Fruit fly (Drosophila melanogaster) whole organism, embryonic: ENCODE data around the gene Usp16-45.

Experiments used
- ATbp ChIP-seq: fragments of 200-800 bp; sonication (Bioruptor generic); optimal IDR thresholded peaks from 2 replicates; lab custom pipeline; 2017; ENCODE audit warnings: missing biosample characterization, mild to moderate bottlenecking, missing genetic modification characterization, missing genetic modification reagents
- Atf6 ChIP-seq: fragments of 200-800 bp; sonication (Bioruptor generic); IDR thresholded peaks from 2 replicates; pipeline ENCODE4 v1.3.6; 2022; ENCODE audit warnings: missing biosample characterization, missing genetic modification characterization
- CG10147 ChIP-seq: fragments of 200-800 bp; sonication (Bioruptor generic); optimal IDR thresholded peaks from 2 replicates; lab custom pipeline; 2019; ENCODE audit warnings: missing biosample characterization, mild to moderate bottlenecking, missing genetic modification characterization, moderate library complexity
- CG10366 ChIP-seq: fragments of 200-800 bp; sonication (Bioruptor generic); IDR thresholded peaks from 2 replicates; pipeline ENCODE4 v1.3.6; 2022; ENCODE audit warnings: missing biosample characterization, missing genetic modification characterization
- CG10565 ChIP-seq: fragments of 200-800 bp; sonication (Bioruptor generic); optimal IDR thresholded peaks from 3 replicates; lab custom pipeline; 2016; ENCODE audit warnings: missing biosample characterization, mild to moderate bottlenecking, missing genetic modification characterization
- CG10654 ChIP-seq: fragments of 200-800 bp; sonication (Bioruptor generic); optimal IDR thresholded peaks from 2 replicates; lab custom pipeline; 2016; ENCODE audit warnings: missing biosample characterization, missing genetic modification characterization
- CG12659 ChIP-seq: fragments of 200-800 bp; sonication (Bioruptor generic); optimal IDR thresholded peaks from 3 replicates; lab custom pipeline; 2017; ENCODE audit warnings: mild to moderate bottlenecking, missing biosample characterization, missing genetic modification reagents, missing genetic modification characterization
- CG15696 ChIP-seq: fragments of 200-800 bp; sonication (Bioruptor generic); optimal IDR thresholded peaks from 2 replicates; lab custom pipeline; 2019; ENCODE audit warnings: missing biosample characterization, mild to moderate bottlenecking, missing genetic modification characterization, moderate library complexity
- CG17186 ChIP-seq: fragments of 200-800 bp; sonication (Bioruptor generic); optimal IDR thresholded peaks from 3 replicates; lab custom pipeline; 2017; ENCODE audit warnings: missing biosample characterization, missing genetic modification reagents, missing genetic modification characterization
- CG17829 ChIP-seq: fragments of 200-800 bp; optimal IDR thresholded peaks from 2 replicates; lab custom pipeline; 2019; ENCODE audit warnings: missing biosample characterization, mild to moderate bottlenecking, missing genetic modification characterization, moderate library complexity
- CG31224 ChIP-seq: fragments of 200-800 bp; sonication (Bioruptor generic); IDR thresholded peaks from 2 replicates; pipeline ENCODE4 v1.3.6; 2022; ENCODE audit warnings: missing biosample characterization, missing genetic modification characterization
- CG31441 ChIP-seq: fragments of 200-800 bp; sonication (Bioruptor generic); IDR thresholded peaks from 2 replicates; pipeline ENCODE4 v1.3.6; 2022; ENCODE audit warnings: missing biosample characterization, missing genetic modification characterization
- CG3163 ChIP-seq: fragments of 200-800 bp; sonication (Bioruptor generic); optimal IDR thresholded peaks from 3 replicates; lab custom pipeline; 2016; ENCODE audit warnings: missing biosample characterization, missing genetic modification characterization
- CG3281 ChIP-seq: fragments of 200-800 bp; sonication (Bioruptor generic); optimal IDR thresholded peaks from 3 replicates; lab custom pipeline; 2017; ENCODE audit warnings: missing biosample characterization, mild to moderate bottlenecking, missing genetic modification characterization
- CG33213 ChIP-seq: fragments of 200-800 bp; sonication (Bioruptor generic); optimal IDR thresholded peaks from 3 replicates; lab custom pipeline; 2016; ENCODE audit warnings: missing biosample characterization, missing genetic modification characterization
- CG3407 ChIP-seq: fragments of 200-800 bp; sonication (Bioruptor generic); optimal IDR thresholded peaks from 2 replicates; lab custom pipeline; 2018; ENCODE audit warnings: missing biosample characterization, mild to moderate bottlenecking, missing genetic modification characterization
- Deaf1 ChIP-seq: fragments of 200-800 bp; optimal IDR thresholded peaks from 3 replicates; lab custom pipeline; 2019; ENCODE audit warnings: missing biosample characterization, mild to moderate bottlenecking, missing genetic modification characterization, moderate library complexity
- Dfd ChIP-seq, 2 experiments: fragments of >200 bp; optimal IDR thresholded peaks; 2 replicates each; lab custom pipeline; 2017; ENCODE audit warnings: missing biosample characterization in 2 of 2, missing genetic modification characterization in 2 of 2
- Dip2 ChIP-seq: fragments of 200-800 bp; sonication (Bioruptor generic); IDR thresholded peaks from 2 replicates; pipeline ENCODE4 v1.3.6; 2022; ENCODE audit warnings: missing biosample characterization, missing genetic modification characterization
- Fer2 ChIP-seq: fragments of 200-800 bp; sonication (Bioruptor generic); optimal IDR thresholded peaks from 2 replicates; lab custom pipeline; 2018; ENCODE audit warnings: missing biosample characterization, mild to moderate bottlenecking, missing genetic modification characterization, moderate library complexity
- HLHmδ ChIP-seq: fragments of 200-800 bp; sonication (Bioruptor generic); optimal IDR thresholded peaks from 2 replicates; lab custom pipeline; 2018; ENCODE audit warnings: missing biosample characterization, mild to moderate bottlenecking, missing genetic modification characterization, moderate library complexity
- Hmr ChIP-seq: fragments of 200-800 bp; sonication (Bioruptor generic); optimal IDR thresholded peaks from 3 replicates; lab custom pipeline; 2017; ENCODE audit warnings: mild to moderate bottlenecking, missing biosample characterization, missing genetic modification reagents, missing genetic modification characterization
- Lpt ChIP-seq: fragments of >200 bp; optimal IDR thresholded peaks from 2 replicates; lab custom pipeline; 2018; ENCODE audit warnings: missing biosample characterization, missing genetic modification characterization
- Mad ChIP-seq: fragments of 200-800 bp; sonication (Bioruptor generic); optimal IDR thresholded peaks from 2 replicates; lab custom pipeline; 2016; ENCODE audit warnings: missing biosample characterization, missing genetic modification characterization
- Trl ChIP-seq, 3 experiments: fragments of >200 bp in 2 of 3; fragments of 200-800 bp in 1 of 3; sonication (Bioruptor generic) in 1 of 3; optimal IDR thresholded peaks; 2 replicates in 1 of 3; 3 replicates in 2 of 3; lab custom pipeline; 2016 to 2017; ENCODE audit warnings: missing biosample characterization in 1 of 3, missing genetic modification characterization in 1 of 3
- bab2 ChIP-seq: fragments of 200-800 bp; sonication (Bioruptor generic); optimal IDR thresholded peaks from 2 replicates; lab custom pipeline; 2016; ENCODE audit warnings: missing biosample characterization, missing genetic modification characterization
- chinmo ChIP-seq: fragments of 200-800 bp; sonication (Bioruptor generic); IDR thresholded peaks from 4 replicates; pipeline ENCODE4 v1.3.6; 2022; ENCODE audit warnings: missing biosample characterization, missing genetic modification characterization; ENCODE audit not compliant: partially characterized antibody
- chm ChIP-seq: fragments of 200-800 bp; sonication (Bioruptor generic); IDR thresholded peaks from 2 replicates; pipeline ENCODE4 v1.3.6; 2022; ENCODE audit warnings: missing biosample characterization, missing genetic modification characterization
- crc ChIP-seq: fragments of 200-800 bp; sonication (Bioruptor generic); optimal IDR thresholded peaks from 2 replicates; lab custom pipeline; 2016; ENCODE audit warnings: missing biosample characterization, missing genetic modification characterization
- danr ChIP-seq: fragments of 200-800 bp; sonication (Bioruptor generic); IDR thresholded peaks from 2 replicates; pipeline ENCODE4 v1.3.6; 2022; ENCODE audit warnings: missing biosample characterization, missing genetic modification characterization
- eve ChIP-seq, 2 experiments: fragments of >200 bp; optimal IDR thresholded peaks; 2 replicates each; lab custom pipeline; 2017; ENCODE audit warnings: missing biosample characterization in 2 of 2, missing genetic modification characterization in 2 of 2
- ewg ChIP-seq: fragments of 200-800 bp; sonication (Bioruptor generic); optimal IDR thresholded peaks from 3 replicates; lab custom pipeline; 2017; ENCODE audit warnings: mild to moderate bottlenecking, missing biosample characterization, missing genetic modification reagents, missing genetic modification characterization
- ken ChIP-seq: fragments of 200-800 bp; sonication (Bioruptor generic); IDR thresholded peaks from 3 replicates; pipeline ENCODE4 v1.3.6; 2022; ENCODE audit warnings: missing biosample characterization, missing genetic modification characterization
- klu ChIP-seq: fragments of 200-800 bp; sonication (Bioruptor generic); IDR thresholded peaks from 2 replicates; pipeline ENCODE4 v1.3.6; 2022; ENCODE audit warnings: missing biosample characterization, missing genetic modification characterization
- mirr ChIP-seq: fragments of 200-800 bp; sonication (Bioruptor generic); optimal IDR thresholded peaks from 3 replicates; lab custom pipeline; 2018; ENCODE audit warnings: missing biosample characterization, mild to moderate bottlenecking, missing genetic modification characterization
- p53 ChIP-seq: fragments of 200-800 bp; sonication (Bioruptor generic); optimal IDR thresholded peaks from 2 replicates; lab custom pipeline; 2016; ENCODE audit warnings: missing biosample characterization, missing genetic modification characterization
- sens ChIP-seq: fragments of 200-800 bp; sonication (Bioruptor generic); peaks from one replicate; lab custom pipeline; 2016; ENCODE audit warnings: missing biosample characterization, missing genetic modification characterization
- sug ChIP-seq: fragments of 200-800 bp; optimal IDR thresholded peaks from 2 replicates; lab custom pipeline; 2019; ENCODE audit warnings: missing biosample characterization, mild to moderate bottlenecking, missing genetic modification characterization, moderate library complexity
- trh ChIP-seq: fragments of 200-800 bp; sonication (Bioruptor generic); optimal IDR thresholded peaks from 2 replicates; lab custom pipeline; 2016; ENCODE audit warnings: missing biosample characterization, missing genetic modification characterization
- vvl ChIP-seq: fragments of 200-800 bp; sonication (Bioruptor generic); IDR thresholded peaks from 2 replicates; pipeline ENCODE4 v1.3.6; 2022; ENCODE audit warnings: missing biosample characterization, missing genetic modification characterization
- zf30C ChIP-seq: fragments of 200-800 bp; sonication (Bioruptor generic); optimal IDR thresholded peaks from 3 replicates; lab custom pipeline; 2018; ENCODE audit warnings: missing biosample characterization, mild to moderate bottlenecking, missing genetic modification characterization

Gene Usp16-45

DNA sequence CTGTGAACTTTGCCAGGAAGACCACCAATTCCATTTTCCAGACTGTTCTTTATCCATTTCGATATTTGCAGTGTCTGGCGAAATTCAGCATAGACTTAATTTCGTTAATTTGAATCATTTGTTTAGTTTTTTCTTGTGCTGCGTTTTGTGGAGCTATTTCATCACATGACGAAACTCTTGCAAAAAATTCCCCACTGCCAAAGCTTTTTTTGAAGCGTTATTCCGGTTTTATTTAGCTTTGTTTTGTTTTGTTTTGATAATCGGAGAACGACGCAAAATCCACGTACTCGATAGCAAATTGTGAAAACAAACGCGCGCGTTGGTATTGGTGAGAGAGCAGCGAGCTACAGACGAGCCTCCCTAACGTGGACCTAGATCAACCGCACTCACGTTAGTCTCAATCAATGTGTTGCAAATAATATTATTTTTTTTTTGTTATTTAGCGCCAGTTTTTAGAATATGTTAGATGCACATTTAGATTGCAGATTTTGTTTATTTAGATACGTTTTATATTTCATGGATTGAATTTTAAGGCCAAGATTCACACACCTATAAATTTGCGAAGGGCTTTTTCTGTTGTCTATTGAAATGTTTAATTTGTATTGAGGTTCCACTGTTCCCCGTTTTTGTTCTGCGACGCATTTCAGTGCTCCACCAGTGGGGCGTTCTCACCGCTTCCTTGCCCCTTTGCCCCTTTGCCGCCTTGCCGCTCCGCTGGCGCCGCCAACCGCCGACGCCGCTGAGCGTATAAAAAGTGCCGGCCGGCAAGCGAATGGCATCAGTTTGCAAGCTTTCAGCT lies 8.6 kb downstream of the Usp16-45 start (continued):
- TF ChIP-seq chm (GFP tag; lab: Robert Waterston, UW) (no peak), mirr (GFP tag; lab: Kevin White, UChicago) (peak; percentile 58), sens (GFP tag; lab: Kevin White, UChicago) (peak; percentile 93), CG10654 (GFP tag; lab: Kevin White, UChicago) (peak; percentile 35), Atf6 (peak; percentile 84), ATbp (GFP tag; lab: Kevin White, UChicago) (peak; percentile 52), CG17829 (tag; lab: Kevin White, UChicago) (peak; percentile 51), CG15696 (tag; lab: Kevin White, UChicago) (peak; percentile 26), CG31224 (peak; percentile 78), Fer2 (tag; lab: Kevin White, UChicago) (peak; percentile 78), trh (GFP tag; lab: Kevin White, UChicago) (peak; percentile 9), Lpt (GFP tag; lab: Kevin White, UChicago) (no peak), eve (GFP tag; optimal IDR thresholded peaks at IDR 0.05; lab: Kevin White, UChicago) (no peak)

DNA sequence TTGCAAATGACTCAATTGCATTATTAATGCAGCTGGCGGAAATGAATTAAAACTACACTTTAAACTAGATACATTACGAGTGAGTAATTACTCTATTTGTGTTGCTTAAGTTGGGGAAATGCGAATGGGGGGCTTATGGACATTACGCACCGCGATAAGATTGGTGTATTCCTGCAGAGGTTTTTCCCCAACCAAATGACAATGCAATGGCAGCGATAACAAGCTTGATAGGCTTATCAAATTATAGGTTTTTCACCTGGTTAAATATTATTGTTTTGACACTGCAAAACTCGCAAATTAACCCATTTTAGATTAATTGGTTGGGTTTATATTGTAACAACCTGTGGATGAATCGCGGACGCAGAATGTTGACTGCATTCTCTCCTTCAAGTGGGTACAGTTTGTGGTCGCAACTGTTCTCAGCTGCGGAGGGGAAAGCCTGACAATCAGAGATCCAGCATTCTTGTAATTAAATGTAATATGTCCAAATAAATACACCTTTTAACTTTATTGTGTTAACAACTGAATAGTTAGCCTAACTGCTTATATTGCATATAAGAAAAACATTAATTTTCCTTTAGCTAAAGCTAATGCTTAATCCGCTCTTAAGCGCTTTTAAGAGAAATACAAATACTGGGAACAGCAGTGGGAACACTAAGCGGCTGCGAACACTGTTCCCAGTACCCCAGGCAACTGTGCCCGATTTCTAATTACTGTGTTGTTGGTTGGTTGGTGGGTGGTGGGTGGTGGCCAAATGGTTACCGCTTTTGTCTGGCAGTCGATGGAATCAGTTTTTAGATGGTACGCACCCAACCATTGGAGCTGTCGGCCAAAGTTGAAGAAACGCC lies 11.5 kb downstream of the Usp16-45 start:
- TF ChIP-seq Trl (optimal IDR thresholded peaks at IDR 0.05; lab: Kevin White, UChicago): peak; percentile 18 to 38
- no peak for TF ChIP-seq Trl (GFP tag; optimal IDR thresholded peaks at IDR 0.05; lab: Kevin White, UChicago)
- TF ChIP-seq CG10366 (GFP tag; lab: Robert Waterston, UW): no peak
- TF ChIP-seq sug (tag; lab: Kevin White, UChicago): peak; percentile 16
- TF ChIP-seq Dip2 (GFP tag; lab: Robert Waterston, UW): no peak
- no peak for TF ChIP-seq CG12659 (GFP tag; lab: Kevin White, UChicago)
- 0 out of 4 replicates have a peak, but pooled peaks have one; percentile 45 for TF ChIP-seq chinmo (GFP tag; lab: Robert Waterston, UW)
- TF ChIP-seq Deaf1: peak; percentile 27
- no peak for TF ChIP-seq klu (GFP tag; lab: Robert Waterston, UW)
- TF ChIP-seq CG3163 (GFP tag; lab: Kevin White, UChicago): peak; percentile 14
- TF ChIP-seq CG33213 (GFP tag; lab: Kevin White, UChicago): no peak

DNA sequence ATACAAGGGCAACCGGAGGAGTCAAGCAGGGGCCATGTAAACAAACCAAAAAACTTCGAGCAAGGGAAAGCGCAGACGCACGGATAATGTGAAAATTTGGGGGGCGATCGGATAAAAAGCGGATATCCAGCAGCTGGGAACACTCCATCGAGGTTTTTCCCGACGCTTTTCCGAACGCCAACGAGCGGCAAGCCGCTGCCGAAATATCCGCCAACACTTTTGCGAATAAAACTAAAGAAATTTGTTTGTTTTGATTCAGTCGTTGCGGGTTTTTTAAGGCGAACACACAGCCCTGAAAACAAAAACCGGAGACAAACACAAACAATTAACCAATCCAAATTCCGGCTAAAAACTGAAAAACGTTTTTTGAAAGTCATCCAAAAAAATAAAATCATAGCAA lies 25.1 kb downstream of the Usp16-45 start, which contains the start of gene SPR:
SPR (plus strand) TSS at position 253 of the 400 bp plus-strand sequence.
- TF ChIP-seq sens (GFP tag; lab: Kevin White, UChicago): no peak
- TF ChIP-seq zf30C (GFP tag; lab: Kevin White, UChicago): no peak
- no peak for TF ChIP-seq CG3407 (GFP tag; lab: Kevin White, UChicago)
- no peak for TF ChIP-seq CG31441 (GFP tag; lab: Robert Waterston, UW)
- TF ChIP-seq ken (GFP tag; lab: Robert Waterston, UW): no peak
- no peak for TF ChIP-seq Hmr (GFP tag; lab: Kevin White, UChicago)
- no peak for TF ChIP-seq Dfd (GFP tag; optimal IDR thresholded peaks at IDR 0.05; lab: Kevin White, UChicago)
- TF ChIP-seq p53 (GFP tag; lab: Kevin White, UChicago): no peak
- no peak for TF ChIP-seq CG10147 (GFP tag; lab: Kevin White, UChicago)
- TF ChIP-seq danr (GFP tag; lab: Robert Waterston, UW): no peak
- TF ChIP-seq ewg (GFP tag; lab: Kevin White, UChicago): peak; percentile 22
- 0 out of 4 replicates have a peak, but pooled peaks have one; percentile 31 for TF ChIP-seq chinmo (GFP tag; lab: Robert Waterston, UW)
- no peak for TF ChIP-seq crc
- no peak for TF ChIP-seq Mad (GFP tag; lab: Kevin White, UChicago)
- no peak for TF ChIP-seq vvl
- TF ChIP-seq CG10565: no peak
- TF ChIP-seq HLHmδ (GFP tag; lab: Kevin White, UChicago): no peak
- no peak for TF ChIP-seq bab2 (GFP tag; lab: Kevin White, UChicago)
- no peak for TF ChIP-seq CG3281
- TF ChIP-seq Deaf1: peak; percentile 91
- TF ChIP-seq CG17186 (GFP tag; lab: Kevin White, UChicago): no peak
